Worm (Caenorhabditis elegans): Measurements from ENCODE around the gene twk-25.

DNA sequence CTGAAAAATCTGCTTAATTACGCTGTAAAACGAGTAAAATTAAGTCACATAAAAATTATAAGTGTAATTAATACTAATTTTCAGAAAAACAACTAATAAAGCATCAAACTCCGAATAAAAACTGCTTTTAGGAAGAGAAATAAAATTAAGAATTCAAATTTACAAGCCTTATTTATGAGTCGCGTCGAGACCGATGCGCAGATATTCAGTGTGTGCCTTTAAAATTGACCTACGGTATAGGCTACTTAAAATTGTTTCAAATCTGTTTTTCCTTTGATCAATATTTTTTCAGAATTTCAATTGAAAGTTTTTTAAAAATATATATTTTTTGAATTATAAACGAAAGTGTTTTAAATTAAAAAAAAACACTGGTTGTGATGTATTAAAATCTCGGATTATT, 6.3 kb upstream of the twk-25 start, which contains the start of gene sms-1:
- TF ChIP-seq snpc-4 (tag; optimal IDR thresholded peaks at IDR 0.05) (no peak), tbx-2 (tag; optimal IDR thresholded peaks at IDR 0.05) (no peak), sox-4 (tag; optimal IDR thresholded peaks at IDR 0.05) (no peak), blmp-1 (tag; optimal IDR thresholded peaks at IDR 0.05) (no peak)

All from whole organism, L1 larva.